Worm (Caenorhabditis elegans): ENCODE data around the gene gst-20.

gst-20 gene

ce11 chrII:13636596-13636995, 27.0 kb upstream of the gst-20 start (continued):
- no peak for TF ChIP-seq zip-11 (GFP tag; IDR thresholded peaks at IDR 0.05)
- no peak for TF ChIP-seq zag-1 (tag; optimal IDR thresholded peaks at IDR 0.05)
- TF ChIP-seq pqm-1 (tag; optimal IDR thresholded peaks at IDR 0.05): no peak
- TF ChIP-seq aly-2 (tag; optimal IDR thresholded peaks at IDR 0.05): no peak
- TF ChIP-seq zfp-3 (GFP tag; conservative IDR thresholded peaks at IDR 0.05): no peak
- no peak for TF ChIP-seq saeg-2 (GFP tag; IDR thresholded peaks at IDR 0.05)
- no peak for TF ChIP-seq nhr-6 (tag; optimal IDR thresholded peaks at IDR 0.05)
- TF ChIP-seq mep-1 (tag; optimal IDR thresholded peaks at IDR 0.05): peak; percentile 18
- TF ChIP-seq gei-8 (GFP tag; optimal IDR thresholded peaks at IDR 0.05): no peak
- TF ChIP-seq set-16 (GFP tag; IDR thresholded peaks at IDR 0.05): no peak
- TF ChIP-seq lin-39 (tag; optimal IDR thresholded peaks at IDR 0.05): no peak
- TF ChIP-seq lin-38 (GFP tag; IDR thresholded peaks at IDR 0.05): no peak
- peak in 1 of 2 experiments; percentile 75 for TF ChIP-seq unc-62 (GFP tag; optimal IDR thresholded peaks at IDR 0.05 in 1 of 2)
- no peak for TF ChIP-seq unc-62 (tag; optimal IDR thresholded peaks at IDR 0.05)
- TF ChIP-seq dpl-1 (GFP tag; optimal IDR thresholded peaks at IDR 0.05): no peak
- no peak for TF ChIP-seq nhr-10 (tag; optimal IDR thresholded peaks at IDR 0.05)
- TF ChIP-seq ces-1 (GFP tag; optimal IDR thresholded peaks at IDR 0.05): no peak
- no peak for TF ChIP-seq arid-1 (GFP tag; conservative IDR thresholded peaks at IDR 0.05)
- no peak for TF ChIP-seq nhr-48 (tag; optimal IDR thresholded peaks at IDR 0.05)
- no peak for TF ChIP-seq mxl-2 (GFP tag; conservative IDR thresholded peaks at IDR 0.05)
- TF ChIP-seq Y75B8A.6 (GFP tag; IDR thresholded peaks at IDR 0.05): no peak
- no peak for TF ChIP-seq vab-7 (GFP tag; IDR thresholded peaks at IDR 0.05)

ce11 chrII:13632238-13632637, 22.6 kb upstream of the gst-20 start, which contains the start of gene tag-10:
Gene tag-10 (plus strand): TSS chrII:13632584.
- TF ChIP-seq fkh-10 (GFP tag; optimal IDR thresholded peaks at IDR 0.05) (no peak), ztf-7 (tag; optimal IDR thresholded peaks at IDR 0.05) (peak; percentile 40), daf-16 (GFP tag; optimal IDR thresholded peaks at IDR 0.05) (peak in 1 of 2 experiments; percentile 73), daf-16 (tag; optimal IDR thresholded peaks at IDR 0.05) (peak; percentile 30), vab-7 (GFP tag; IDR thresholded peaks at IDR 0.05) (no peak), unc-62 (GFP tag; optimal IDR thresholded peaks at IDR 0.05 in 1 of 2) (no peak), unc-62 (tag; optimal IDR thresholded peaks at IDR 0.05) (no peak), D1046.2 (GFP tag; IDR thresholded peaks at IDR 0.05) (no peak), nhr-10 (tag; optimal IDR thresholded peaks at IDR 0.05) (no peak), nhr-6 (tag; optimal IDR thresholded peaks at IDR 0.05) (no peak)

ce11 chrII:13630690-13631089, 21.1 kb upstream of the gst-20 start, which contains the start of the genes gst-17 and gst-18:
Gene gst-17 (minus strand): TSS chrII:13630790.
Gene gst-18 (minus strand): TSS chrII:13630887.
- TF ChIP-seq lsy-2 (tag; optimal IDR thresholded peaks at IDR 0.05): no peak

- TF ChIP-seq ceh-44 (GFP tag; IDR thresholded peaks at IDR 0.05) (no peak), aha-1 (tag) (peak; percentile 71), nhr-28 (tag; optimal IDR thresholded peaks at IDR 0.05) (peak; percentile 27), hif-1 (tag; optimal IDR thresholded peaks at IDR 0.05) (peak; percentile 78 to 93)
Observed at ce11 chrII:13627001-13627400, 17.4 kb upstream of the gst-20 start, which contains the start of gene gst-19. Gene gst-19 (minus strand): TSS chrII:13627145.

- TF ChIP-seq fos-1 (tag; optimal IDR thresholded peaks at IDR 0.05) (no peak), nhr-237 (tag; optimal IDR thresholded peaks at IDR 0.05) (no peak), nhr-25 (tag; optimal IDR thresholded peaks at IDR 0.05; ENCODE audit: borderline replicate concordance, insufficient read depth) (no peak), zip-11 (GFP tag; IDR thresholded peaks at IDR 0.05) (no peak), Y5F2A.4 (GFP tag; optimal IDR thresholded peaks at IDR 0.05) (no peak), nhr-48 (tag; optimal IDR thresholded peaks at IDR 0.05) (peak; percentile 16), aha-1 (tag) (peak; percentile 39), tra-1 (GFP tag; IDR thresholded peaks at IDR 0.05) (no peak), egl-27 (tag; optimal IDR thresholded peaks at IDR 0.05) (no peak), lsy-2 (tag; optimal IDR thresholded peaks at IDR 0.05) (no peak), daf-16 (GFP tag; optimal IDR thresholded peaks at IDR 0.05) (no peak), daf-16 (tag; optimal IDR thresholded peaks at IDR 0.05) (peak; percentile 26), hlh-11 (tag; optimal IDR thresholded peaks at IDR 0.05) (no peak), mes-2 (tag; optimal IDR thresholded peaks at IDR 0.05; ENCODE audit: poor library complexity, severe bottlenecking) (no peak)
Observed at ce11 chrII:13624330-13624729, 14.7 kb upstream of the gst-20 start, which contains the start of gene gst-16. Gene gst-16 (minus strand): TSS chrII:13624440.

All from whole organism, L4 larva.